Worm (Caenorhabditis elegans): Measurements from ENCODE around the gene Y37D8A.29.

DNA sequence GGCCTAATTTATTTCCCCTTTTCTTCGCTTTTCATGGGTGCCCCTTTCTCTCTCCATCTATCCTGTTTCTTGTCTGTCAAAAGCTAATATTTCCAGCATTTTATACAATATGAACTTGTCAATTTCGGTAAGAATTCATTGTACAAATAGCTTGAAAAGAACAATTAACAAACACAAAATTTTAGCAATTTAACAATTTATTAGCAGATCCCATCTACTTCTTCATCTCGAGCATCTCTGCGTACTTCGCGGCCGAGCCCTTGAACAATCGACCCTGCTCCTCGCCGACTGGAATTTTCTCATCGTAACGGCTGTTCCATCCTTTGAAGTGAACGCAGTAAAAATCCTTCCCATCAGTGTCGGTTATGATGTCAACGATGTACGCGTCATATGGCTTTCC is 15.8 kb downstream of the Y37D8A.29 start:
- TF ChIP-seq him-1 (tag; optimal IDR thresholded peaks at IDR 0.05) (no peak), W03F9.2 (tag; optimal IDR thresholded peaks at IDR 0.05) (no peak), dao-5 (tag; optimal IDR thresholded peaks at IDR 0.05) (no peak)

Data from whole organism, L4/young adult.